Fruit fly (Drosophila melanogaster): ENCODE measurements around the gene Sec15.
A peak's percentile ranks its signal among the peaks of the same experiment; 100 is the strongest.

Gene Sec15

DNA sequence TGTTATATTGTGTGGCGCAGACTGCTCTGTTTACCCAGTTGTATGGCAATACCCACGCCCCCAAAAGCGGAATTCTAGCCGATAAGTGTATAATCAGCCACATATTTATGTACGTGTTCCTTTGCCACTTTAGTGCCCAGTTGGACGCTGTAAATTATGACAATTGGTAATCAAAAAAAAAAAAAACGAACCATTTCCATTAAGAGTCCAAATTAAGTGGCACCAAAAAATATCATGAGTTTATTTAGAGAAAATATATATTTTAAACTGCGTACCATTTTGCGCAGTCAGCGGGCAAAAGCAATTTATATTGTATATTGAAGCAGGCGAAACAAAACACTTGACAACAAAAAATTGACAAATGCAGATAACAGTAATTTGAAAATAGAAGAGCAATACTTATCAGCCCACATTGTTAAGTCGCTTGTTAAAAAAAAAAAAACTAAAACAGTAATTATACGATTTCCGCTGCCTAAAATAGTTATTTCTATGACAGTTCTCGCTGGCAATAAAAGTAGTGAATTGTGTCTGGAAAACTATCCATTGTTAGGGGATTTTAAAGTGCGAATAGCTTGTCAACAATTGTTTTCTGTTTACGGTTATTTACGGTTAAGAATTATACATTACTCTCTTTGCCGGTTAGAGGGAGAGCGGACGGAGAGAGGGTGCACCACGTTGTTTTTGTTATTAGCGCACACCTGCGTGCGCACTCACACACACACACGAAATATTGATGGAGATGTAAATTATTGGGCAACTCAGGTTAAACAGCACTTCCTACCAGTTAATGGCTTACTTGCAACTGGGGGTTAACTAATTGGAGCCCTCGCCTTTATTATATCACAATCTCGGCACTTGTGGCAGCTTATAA, 48.1 kb downstream of the Sec15 start:
- TF ChIP-seq Hnf4 (GFP tag; optimal IDR thresholded peaks at IDR 0.05) (peak; percentile 2), HLH106 (tag; optimal IDR thresholded peaks at IDR 0.05) (no peak), rgr (GFP tag; optimal IDR thresholded peaks at IDR 0.05) (no peak), brk (GFP tag; optimal IDR thresholded peaks at IDR 0.05) (peak; percentile 51), CrebA (GFP tag; optimal IDR thresholded peaks at IDR 0.05; ENCODE audit: borderline replicate concordance) (peak; percentile 11)

DNA sequence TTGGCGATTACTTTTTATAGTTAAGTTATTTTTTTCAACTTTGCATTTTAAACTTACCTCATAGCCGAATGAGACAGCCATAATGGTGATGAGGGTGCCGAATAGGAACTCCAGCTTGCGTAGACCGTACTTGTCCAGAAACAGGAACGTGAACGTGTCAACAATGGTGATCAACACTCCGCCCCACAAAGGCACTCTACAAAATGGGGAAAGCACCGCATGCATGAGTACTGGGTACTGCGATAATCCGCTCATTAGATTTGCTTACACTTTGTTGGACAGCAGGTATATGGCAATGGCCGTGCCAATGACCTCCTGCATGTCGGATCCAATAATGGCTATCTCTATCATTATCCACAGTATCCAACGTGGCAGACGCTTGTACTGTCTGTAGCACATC, 50.3 kb downstream of the Sec15 start:
- TF ChIP-seq Rel (GFP tag; optimal IDR thresholded peaks at IDR 0.05) = no peak
- TF ChIP-seq Rel (tag; optimal IDR thresholded peaks at IDR 0.05) = peak; percentile 94
- no peak for TF ChIP-seq brk (GFP tag; optimal IDR thresholded peaks at IDR 0.05)

Measured in whole organism, wandering third instar larva.